Worm (Caenorhabditis elegans): Measurements from ENCODE around the gene har-1.
A peak's percentile ranks its signal among the peaks of the same experiment; 100 is the strongest.

Gene har-1

DNA sequence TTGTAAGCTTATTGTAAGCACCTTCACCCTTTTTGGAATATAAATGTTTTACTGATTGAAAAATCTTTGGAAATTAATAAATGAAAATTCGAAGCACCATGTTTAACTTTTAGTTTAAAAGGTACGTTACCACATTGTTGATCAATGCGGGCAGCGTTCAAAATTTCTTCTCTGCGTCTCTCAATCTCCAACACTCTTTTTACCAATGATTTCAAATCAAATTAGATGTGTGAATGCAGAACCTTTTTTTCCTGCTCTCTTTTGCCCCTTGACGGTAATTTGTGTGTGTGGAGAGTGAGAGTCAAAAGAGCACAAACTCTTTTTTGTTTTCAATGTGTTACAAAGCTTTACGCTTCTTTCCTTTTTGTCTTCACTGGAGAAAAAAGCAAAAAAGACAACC is 28.0 kb upstream of the har-1 start:
- TF ChIP-seq snpc-4 (tag; optimal IDR thresholded peaks at IDR 0.05) (no peak), ama-1 (optimal IDR thresholded peaks at IDR 0.05) (no peak), R02D3.7 (tag; optimal IDR thresholded peaks at IDR 0.05) (no peak), ztf-1 (GFP tag; conservative IDR thresholded peaks at IDR 0.05) (no peak), mab-5 (tag; optimal IDR thresholded peaks at IDR 0.05) (no peak), crh-2 (tag; optimal IDR thresholded peaks at IDR 0.05) (no peak), blmp-1 (tag; optimal IDR thresholded peaks at IDR 0.05; ENCODE audit: insufficient read depth) (no peak), ztf-4 (tag; optimal IDR thresholded peaks at IDR 0.05) (no peak), mbf-1 (tag; optimal IDR thresholded peaks at IDR 0.05) (no peak)

- TF ChIP-seq zag-1 (tag; optimal IDR thresholded peaks at IDR 0.05) = peak; percentile 51
- no peak for TF ChIP-seq unc-39 (tag; optimal IDR thresholded peaks at IDR 0.05)
- peak in 1 of 2 experiments; percentile 1 for TF ChIP-seq lsy-2 (tag; optimal IDR thresholded peaks at IDR 0.05)
Measured at ce11 chrIII:4131814-4132555, 19.9 kb upstream of the har-1 start.

DNA sequence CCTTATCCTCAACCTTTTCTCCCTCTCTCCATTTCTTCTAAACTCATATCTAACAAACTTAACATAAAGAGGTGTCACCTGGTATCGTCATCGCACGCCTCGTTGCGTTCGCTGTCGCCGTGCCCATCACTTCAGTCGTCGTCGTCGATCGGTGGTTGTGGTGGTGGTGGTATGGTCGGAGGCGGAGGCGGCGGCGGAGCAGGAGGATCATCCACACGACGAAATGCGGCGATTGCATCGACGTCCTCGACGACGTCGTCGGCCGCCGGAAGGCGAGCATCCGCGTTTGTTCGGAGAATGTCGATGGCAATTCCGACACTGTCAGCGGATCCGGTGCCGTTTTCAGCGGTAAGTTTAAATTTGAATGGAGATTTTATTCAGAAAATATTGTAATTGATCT is 17.8 kb upstream of the har-1 start:
- TF ChIP-seq zag-1 (tag; optimal IDR thresholded peaks at IDR 0.05) = no peak
- TF ChIP-seq mdl-1 (tag; optimal IDR thresholded peaks at IDR 0.05) = no peak
- no peak for TF ChIP-seq nhr-23 (tag; optimal IDR thresholded peaks at IDR 0.05)
- no peak for TF ChIP-seq skn-1 (tag; optimal IDR thresholded peaks at IDR 0.05)
- no peak for TF ChIP-seq unc-55 (GFP tag; optimal IDR thresholded peaks at IDR 0.05)
- no peak for TF ChIP-seq nhr-6 (tag; optimal IDR thresholded peaks at IDR 0.05)
- no peak for TF ChIP-seq nhr-11 (tag; optimal IDR thresholded peaks at IDR 0.05)
- TF ChIP-seq ztf-11 (tag; optimal IDR thresholded peaks at IDR 0.05) = no peak
- TF ChIP-seq gmeb-1 (tag; optimal IDR thresholded peaks at IDR 0.05) = no peak
- no peak for TF ChIP-seq ama-1 (optimal IDR thresholded peaks at IDR 0.05)
- no peak for TF ChIP-seq unc-39 (tag; optimal IDR thresholded peaks at IDR 0.05)
- TF ChIP-seq ZK546.5 (tag; optimal IDR thresholded peaks at IDR 0.05) = no peak
- no peak for TF ChIP-seq unc-62 (GFP tag; optimal IDR thresholded peaks at IDR 0.05)
- TF ChIP-seq ceh-16 (tag; optimal IDR thresholded peaks at IDR 0.05) = no peak
- TF ChIP-seq lin-13 (GFP tag; optimal IDR thresholded peaks at IDR 0.05) = no peak
- no peak for TF ChIP-seq ztf-1 (GFP tag; conservative IDR thresholded peaks at IDR 0.05)
- TF ChIP-seq nhr-12 (tag; optimal IDR thresholded peaks at IDR 0.05) = no peak
- TF ChIP-seq nhr-77 (tag; optimal IDR thresholded peaks at IDR 0.05) = no peak
- TF ChIP-seq mbf-1 (tag; optimal IDR thresholded peaks at IDR 0.05) = no peak

DNA sequence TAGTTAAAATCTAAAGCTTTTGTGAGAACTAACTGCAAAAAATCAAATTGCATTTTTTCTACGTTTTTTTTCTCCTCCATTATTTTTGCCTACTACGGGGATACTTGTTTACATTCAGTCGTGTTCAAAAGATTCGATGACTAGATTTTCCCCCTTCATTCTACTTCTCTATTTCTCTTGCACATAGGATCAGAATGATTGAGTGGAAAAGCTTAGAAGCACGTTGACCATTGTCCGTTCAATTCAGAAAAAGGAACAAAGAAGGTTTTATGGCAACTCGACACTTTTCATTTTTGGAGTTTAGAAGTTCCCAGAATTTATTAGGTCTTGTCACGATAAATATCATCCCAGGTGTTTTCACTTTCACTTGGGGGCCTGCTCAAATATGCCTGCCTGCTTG is 14.7 kb upstream of the har-1 start:
- TF ChIP-seq egl-27 (tag; optimal IDR thresholded peaks at IDR 0.05) (no peak), unc-55 (GFP tag; optimal IDR thresholded peaks at IDR 0.05) (peak; percentile 51), nhr-21 (tag; optimal IDR thresholded peaks at IDR 0.05) (no peak)

ce11 chrIII:4143170-4143569 is 8.7 kb upstream of the har-1 start:
- TF ChIP-seq sem-4 (tag; optimal IDR thresholded peaks at IDR 0.05) (no peak), unc-55 (GFP tag; optimal IDR thresholded peaks at IDR 0.05) (no peak), R02D3.7 (tag; optimal IDR thresholded peaks at IDR 0.05) (no peak), snpc-4 (tag; optimal IDR thresholded peaks at IDR 0.05) (no peak), zag-1 (tag; optimal IDR thresholded peaks at IDR 0.05) (no peak), alr-1 (tag; optimal IDR thresholded peaks at IDR 0.05) (no peak), nhr-21 (tag; optimal IDR thresholded peaks at IDR 0.05) (no peak), nhr-129 (tag; optimal IDR thresholded peaks at IDR 0.05) (no peak), ztf-11 (tag; optimal IDR thresholded peaks at IDR 0.05) (no peak)

DNA sequence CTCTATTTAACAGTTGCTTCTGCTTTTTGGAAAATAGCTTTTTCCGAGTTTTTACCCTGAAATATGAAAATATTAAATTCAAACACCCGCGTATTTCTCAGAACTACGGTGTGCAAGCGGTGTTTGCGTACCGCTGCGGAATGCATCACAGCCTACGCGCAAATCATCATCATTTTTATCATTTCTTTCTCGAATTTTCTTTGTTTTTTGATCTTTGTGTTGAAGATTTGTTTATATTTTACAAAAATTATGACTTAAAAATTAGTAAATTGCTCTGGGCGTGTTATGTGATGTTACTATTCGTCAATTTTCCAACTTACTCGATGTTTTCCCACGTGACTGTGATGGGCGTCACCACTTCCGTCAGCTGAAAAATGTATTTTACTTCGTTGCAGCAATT is 935 bp upstream of the har-1 start:
- TF ChIP-seq unc-62 (GFP tag; optimal IDR thresholded peaks at IDR 0.05) (no peak), zag-1 (tag; optimal IDR thresholded peaks at IDR 0.05) (no peak), lin-13 (GFP tag; optimal IDR thresholded peaks at IDR 0.05) (peak; percentile 61), sma-9 (GFP tag; optimal IDR thresholded peaks at IDR 0.05) (peak; percentile 73), sma-9 (tag; optimal IDR thresholded peaks at IDR 0.05) (no peak), F13H6.1 (tag; optimal IDR thresholded peaks at IDR 0.05) (peak; percentile 40), nhr-77 (tag; optimal IDR thresholded peaks at IDR 0.05) (no peak), mab-5 (tag; optimal IDR thresholded peaks at IDR 0.05) (peak; percentile 1), lin-11 (tag; optimal IDR thresholded peaks at IDR 0.05) (peak; percentile 54), nhr-129 (tag; optimal IDR thresholded peaks at IDR 0.05) (peak; percentile 72), nhr-10 (tag; optimal IDR thresholded peaks at IDR 0.05) (no peak), Y55F3AM.14 (GFP tag; optimal IDR thresholded peaks at IDR 0.05) (no peak), elt-1 (tag; optimal IDR thresholded peaks at IDR 0.05) (no peak), lsy-2 (tag; optimal IDR thresholded peaks at IDR 0.05) (peak; percentile 93 to 99), ztf-4 (tag; optimal IDR thresholded peaks at IDR 0.05) (peak; percentile 3), fos-1 (tag; optimal IDR thresholded peaks at IDR 0.05) (peak; percentile 68), elt-3 (tag; optimal IDR thresholded peaks at IDR 0.05) (no peak), mdl-1 (tag; optimal IDR thresholded peaks at IDR 0.05) (peak in 1 of 2 experiments; percentile 4), unc-39 (tag; optimal IDR thresholded peaks at IDR 0.05) (no peak), unc-55 (GFP tag; optimal IDR thresholded peaks at IDR 0.05) (peak; percentile 88), R02D3.7 (tag; optimal IDR thresholded peaks at IDR 0.05) (no peak), sma-3 (GFP tag; optimal IDR thresholded peaks at IDR 0.05) (peak; percentile 77), blmp-1 (tag; optimal IDR thresholded peaks at IDR 0.05; ENCODE audit: insufficient read depth) (peak; percentile 32), egl-27 (tag; optimal IDR thresholded peaks at IDR 0.05) (no peak), nhr-21 (tag; optimal IDR thresholded peaks at IDR 0.05) (peak; percentile 52)

Data from whole organism, L2 larva.